Worm (Caenorhabditis elegans): ENCODE results near the gene srv-14.

ce11 chrIV:15880114-15880513, 13.9 kb downstream of the srv-14 start:
- TF ChIP-seq snpc-4 (tag; optimal IDR thresholded peaks at IDR 0.05) (no peak), nhr-237 (tag; optimal IDR thresholded peaks at IDR 0.05) (no peak), nhr-28 (tag; optimal IDR thresholded peaks at IDR 0.05) (no peak), ces-1 (GFP tag; optimal IDR thresholded peaks at IDR 0.05) (no peak), unc-62 (GFP tag; optimal IDR thresholded peaks at IDR 0.05) (no peak), pha-4 (tag; optimal IDR thresholded peaks at IDR 0.05) (no peak), cnd-1 (tag; optimal IDR thresholded peaks at IDR 0.05) (no peak), blmp-1 (tag; optimal IDR thresholded peaks at IDR 0.05) (no peak), mls-2 (tag; optimal IDR thresholded peaks at IDR 0.05) (no peak), nhr-76 (tag; optimal IDR thresholded peaks at IDR 0.05) (no peak), sem-2 (GFP tag; optimal IDR thresholded peaks at IDR 0.05) (no peak)
